Fruit fly (Drosophila melanogaster): ENCODE data around the gene ddbt.

- TF ChIP-seq pan (optimal IDR thresholded peaks at IDR 0.05) (no peak), usp (GFP tag; optimal IDR thresholded peaks at IDR 0.05) (no peak), psq (optimal IDR thresholded peaks at IDR 0.05) (no peak)
Measured at dm6 chr3L:276736-277487, 40.0 kb upstream of the ddbt start, which contains the start of gene RhoGEF3.

Measured in whole organism.